Worm (Caenorhabditis elegans) whole organism, mixed stage, embryonic: ENCODE data around the gene rps-5.
A peak's percentile ranks its signal among the peaks of the same experiment; 100 is the strongest.

Experiments
- M03D4.4 ChIP-seq: sonication (generic microtip); optimal IDR thresholded peaks from 2 replicates; lab custom pipeline; 2017; ENCODE audit warnings: mild to moderate bottlenecking, missing genetic modification characterization, missing compliant biosample characterization
- bed-3 ChIP-seq: fragments of 200-800 bp; sonication (Bioruptor generic); optimal IDR thresholded peaks from 3 replicates; lab custom pipeline; 2018; ENCODE audit warnings: mild to moderate bottlenecking, missing genetic modification characterization, moderate library complexity, missing compliant biosample characterization
- blmp-1 ChIP-seq: fragments of 150-350 bp; optimal IDR thresholded peaks from 2 replicates; lab custom pipeline; 2014; ENCODE audit warnings: missing biosample characterization, missing genetic modification characterization
- ceh-39 ChIP-seq: fragments of 150-350 bp; optimal IDR thresholded peaks from 2 replicates; lab custom pipeline; 2014; ENCODE audit warnings: missing biosample characterization, missing genetic modification characterization
- ceh-43 ChIP-seq: fragments of 200-800 bp; sonication (Bioruptor generic); optimal IDR thresholded peaks from 2 replicates; lab custom pipeline; 2018; ENCODE audit warnings: mild to moderate bottlenecking, missing genetic modification characterization, moderate library complexity, missing compliant biosample characterization
- ceh-83 ChIP-seq: fragments of 200-800 bp; sonication (Bioruptor generic); optimal IDR thresholded peaks from 2 replicates; lab custom pipeline; 2018; ENCODE audit warnings: mild to moderate bottlenecking, missing genetic modification characterization, missing compliant biosample characterization
- ces-1 ChIP-seq: fragments of 150-350 bp; optimal IDR thresholded peaks from 2 replicates; lab custom pipeline; 2014; ENCODE audit warnings: missing biosample characterization, missing genetic modification reagents, missing genetic modification characterization
- cnd-1 ChIP-seq: fragments of 200-800 bp; sonication (Bioruptor generic); optimal IDR thresholded peaks from 2 replicates; lab custom pipeline; 2018; ENCODE audit warnings: mild to moderate bottlenecking, missing genetic modification characterization, missing compliant biosample characterization
- drap-1 ChIP-seq: fragments of 200-800 bp; sonication (Bioruptor generic); optimal IDR thresholded peaks from 3 replicates; lab custom pipeline; 2018; ENCODE audit warnings: mild to moderate bottlenecking, missing genetic modification characterization, missing compliant biosample characterization
- elt-1 ChIP-seq: sonication (generic microtip); optimal IDR thresholded peaks from 2 replicates; lab custom pipeline; 2017; ENCODE audit warnings: missing genetic modification characterization, mild to moderate bottlenecking, missing compliant biosample characterization, antibody characterized with exemption, moderate library complexity, borderline replicate concordance; ENCODE audit not compliant: insufficient read depth
- elt-3 ChIP-seq: fragments of 150-350 bp; optimal IDR thresholded peaks from 2 replicates; lab custom pipeline; 2014; ENCODE audit warnings: missing biosample characterization, missing genetic modification characterization
- flh-1 ChIP-seq: fragments of 200-800 bp; sonication (Bioruptor generic); optimal IDR thresholded peaks from 2 replicates; lab custom pipeline; 2018; ENCODE audit warnings: mild to moderate bottlenecking, missing genetic modification characterization, moderate library complexity, missing compliant biosample characterization
- ham-2 ChIP-seq: fragments of 200-800 bp; sonication (Bioruptor generic); optimal IDR thresholded peaks from 2 replicates; lab custom pipeline; 2018; ENCODE audit warnings: mild to moderate bottlenecking, missing genetic modification characterization, missing compliant biosample characterization
- hlh-1 ChIP-seq: fragments of 150-350 bp; optimal IDR thresholded peaks from 2 replicates; lab custom pipeline; 2014; ENCODE audit warnings: missing biosample characterization, missing genetic modification reagents, missing genetic modification characterization
- lin-13 ChIP-seq: fragments of 150-350 bp; optimal IDR thresholded peaks from 2 replicates; lab custom pipeline; 2014; ENCODE audit warnings: missing biosample characterization, missing genetic modification characterization
- lin-32 ChIP-seq: fragments of 200-800 bp; sonication (Bioruptor generic); optimal IDR thresholded peaks from 2 replicates; lab custom pipeline; 2018; ENCODE audit warnings: mild to moderate bottlenecking, missing genetic modification characterization, missing compliant biosample characterization
- lsy-2 ChIP-seq: fragments of 150-350 bp; optimal IDR thresholded peaks from 2 replicates; lab custom pipeline; 2014; ENCODE audit warnings: missing biosample characterization, missing genetic modification characterization
- mab-5 ChIP-seq: fragments of 150-350 bp; optimal IDR thresholded peaks from 2 replicates; lab custom pipeline; 2014; ENCODE audit warnings: missing biosample characterization, missing genetic modification characterization
- mep-1 ChIP-seq: fragments of 150-350 bp; optimal IDR thresholded peaks from 2 replicates; lab custom pipeline; 2017; ENCODE audit warnings: missing biosample characterization, missing genetic modification reagents, missing genetic modification characterization, inconsistent platforms
- mls-2 ChIP-seq: sonication (generic microtip); optimal IDR thresholded peaks from 2 replicates; lab custom pipeline; 2016; ENCODE audit warnings: mild to moderate bottlenecking, missing genetic modification characterization, moderate library complexity, missing compliant biosample characterization
- nhr-12 ChIP-seq: fragments of 150-350 bp; optimal IDR thresholded peaks from 2 replicates; lab custom pipeline; 2014; ENCODE audit warnings: missing biosample characterization, missing genetic modification characterization
- nhr-2 ChIP-seq: fragments of 150-350 bp; optimal IDR thresholded peaks from 2 replicates; lab custom pipeline; 2014; ENCODE audit warnings: missing biosample characterization, missing genetic modification characterization
- nhr-237 ChIP-seq: fragments of 150-350 bp; optimal IDR thresholded peaks from 2 replicates; lab custom pipeline; 2014; ENCODE audit warnings: missing biosample characterization, missing genetic modification characterization
- nhr-28 ChIP-seq: fragments of 150-350 bp; optimal IDR thresholded peaks from 2 replicates; lab custom pipeline; 2014; ENCODE audit warnings: missing biosample characterization, missing genetic modification characterization
- nhr-76 ChIP-seq: sonication (generic microtip); optimal IDR thresholded peaks from 2 replicates; lab custom pipeline; 2017; ENCODE audit warnings: missing biosample characterization, missing genetic modification characterization
- pha-4 ChIP-seq: fragments of 150-350 bp; optimal IDR thresholded peaks from 2 replicates; lab custom pipeline; 2018; ENCODE audit warnings: missing biosample characterization, missing genetic modification reagents, missing genetic modification characterization
- sem-2 ChIP-seq: fragments of 200-800 bp; sonication (Bioruptor generic); optimal IDR thresholded peaks from 2 replicates; lab custom pipeline; 2018; ENCODE audit warnings: mild to moderate bottlenecking, missing genetic modification characterization, missing compliant biosample characterization
- snpc-4 ChIP-seq: fragments of 150-350 bp; optimal IDR thresholded peaks from 2 replicates; lab custom pipeline; 2014; ENCODE audit warnings: missing biosample characterization, missing genetic modification characterization
- sptf-1 ChIP-seq: sonication (generic microtip); optimal IDR thresholded peaks from 2 replicates; lab custom pipeline; 2017; ENCODE audit warnings: mild to moderate bottlenecking, missing genetic modification characterization, moderate library complexity, missing compliant biosample characterization
- tbx-8 ChIP-seq: fragments of 200-800 bp; sonication (Bioruptor generic); optimal IDR thresholded peaks from 2 replicates; lab custom pipeline; 2018; ENCODE audit warnings: mild to moderate bottlenecking, missing genetic modification characterization, moderate library complexity, missing compliant biosample characterization
- unc-120 ChIP-seq: sonication (generic microtip); optimal IDR thresholded peaks from 2 replicates; lab custom pipeline; 2017; ENCODE audit warnings: missing genetic modification characterization, missing compliant biosample characterization; ENCODE audit not compliant: poor library complexity, severe bottlenecking
- unc-39 ChIP-seq: fragments of 150-350 bp; optimal IDR thresholded peaks from 2 replicates; lab custom pipeline; 2014; ENCODE audit warnings: missing biosample characterization, missing genetic modification characterization
- unc-62 ChIP-seq: fragments of 150-350 bp; optimal IDR thresholded peaks from 2 replicates; lab custom pipeline; 2014; ENCODE audit warnings: missing biosample characterization, missing genetic modification reagents, missing genetic modification characterization
- zip-8 ChIP-seq: fragments of 150-350 bp; optimal IDR thresholded peaks from 2 replicates; lab custom pipeline; 2014; ENCODE audit warnings: missing biosample characterization, missing genetic modification characterization
- ztf-11 ChIP-seq: fragments of 150-350 bp; optimal IDR thresholded peaks from 2 replicates; lab custom pipeline; 2014; ENCODE audit warnings: missing biosample characterization, missing genetic modification characterization

The rps-5 gene

DNA sequence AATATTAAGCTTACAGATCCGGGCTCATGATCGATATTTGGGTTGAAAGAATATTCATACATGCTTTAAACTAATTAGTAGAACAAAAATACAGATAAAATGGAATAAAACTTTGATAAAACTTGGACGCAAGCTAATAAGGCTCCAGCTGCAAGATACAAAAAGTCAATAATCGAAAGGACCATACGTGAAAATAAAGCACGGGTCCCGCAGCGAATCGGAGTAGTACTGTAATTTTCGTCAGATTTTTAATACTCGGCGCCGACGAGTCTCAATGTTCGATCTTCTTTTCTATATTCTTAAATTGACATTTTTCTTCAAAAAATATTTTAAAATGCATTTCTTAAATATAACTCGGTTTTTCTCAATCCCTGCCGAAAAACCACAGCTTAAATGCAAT lies 13.8 kb upstream of the rps-5 start, which contains the start of gene spo-11:
Gene spo-11, minus strand, starts transcription at position 189 of the 400 bp plus-strand sequence.
- no peak for TF ChIP-seq nhr-237

DNA sequence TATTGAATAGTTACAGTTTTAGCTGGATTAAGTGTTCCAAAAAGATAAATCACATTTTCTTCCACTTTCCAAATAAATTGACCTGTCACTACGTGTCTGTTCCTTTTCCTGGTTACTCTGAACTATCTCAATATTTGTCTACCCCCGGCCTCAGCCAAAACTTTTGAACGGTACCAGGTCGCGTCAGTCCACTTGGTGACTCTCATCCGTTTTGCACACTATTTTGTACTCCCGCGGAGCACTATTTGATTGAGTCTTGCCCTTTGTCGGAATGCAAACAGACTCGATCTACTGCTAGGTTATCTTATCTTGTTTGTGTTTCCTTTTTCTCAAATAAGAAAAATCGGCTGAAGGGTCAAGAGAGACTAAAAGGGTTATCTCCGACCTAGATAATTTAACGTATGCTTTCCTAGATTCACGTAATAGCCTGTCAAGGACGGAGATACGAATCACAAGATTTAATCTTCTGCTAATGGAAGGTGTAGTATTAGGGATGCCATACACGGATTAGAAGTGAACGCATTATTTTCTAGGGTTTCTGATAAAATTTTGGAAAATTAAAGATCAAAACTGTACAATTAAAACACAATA lies 9.2 kb upstream of the rps-5 start:
- TF ChIP-seq nhr-28 (tag; lab: Kevin White, UChicago) (no peak), nhr-2 (tag; lab: Kevin White, UChicago) (peak; percentile 50), elt-1 (peak; percentile 95), ceh-39 (tag; lab: Kevin White, UChicago) (no peak), ham-2 (GFP tag; lab: Kevin White, UChicago) (peak; percentile 74), nhr-237 (no peak), bed-3 (GFP tag; lab: Kevin White, UChicago) (no peak), lin-32 (no peak), drap-1 (GFP tag; lab: Kevin White, UChicago) (no peak), snpc-4 (tag; lab: Kevin White, UChicago) (no peak), lin-13 (no peak), pha-4 (tag; lab: Kevin White, UChicago) (peak; percentile 10)

DNA sequence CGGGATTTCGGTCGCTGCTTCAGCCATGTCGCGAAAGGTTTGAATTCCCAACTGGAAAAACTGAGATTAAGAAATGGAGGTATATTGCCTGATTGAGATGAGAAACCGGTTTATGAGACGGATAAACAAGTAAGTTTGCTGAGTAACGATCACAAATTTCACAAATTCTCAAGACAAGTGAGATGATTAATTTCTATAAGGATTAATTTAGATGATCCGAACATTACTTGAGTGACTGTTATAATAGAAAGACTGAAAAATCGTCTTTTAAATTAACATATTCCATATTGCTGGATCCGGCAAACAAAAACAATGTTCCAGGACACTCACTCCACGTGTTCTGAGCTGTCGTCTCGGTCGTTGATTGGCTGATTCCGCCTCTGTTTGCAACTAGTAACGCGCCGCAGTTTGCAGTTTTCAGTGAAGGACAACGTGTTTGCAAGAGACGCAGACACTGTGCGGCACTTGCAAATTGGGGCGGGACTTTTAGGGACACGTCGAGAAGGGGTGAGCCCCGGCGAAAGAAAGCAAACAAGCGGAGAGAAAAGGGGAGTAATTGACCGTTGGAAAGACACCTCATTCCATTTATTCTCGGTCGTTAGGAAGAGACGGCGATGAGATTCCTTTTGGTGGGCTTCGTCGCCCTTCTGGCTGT lies 8.1 kb upstream of the rps-5 start, which contains the start of the genes imp-2 and enpl-1:
Gene imp-2, minus strand, starts transcription at position 51 of the 655 bp plus-strand sequence.
Gene enpl-1, plus strand, starts transcription at position 462 of the 655 bp plus-strand sequence.
- TF ChIP-seq pha-4 (tag; lab: Kevin White, UChicago), result peak; percentile 73
- no peak for TF ChIP-seq ceh-83 (GFP tag; lab: Kevin White, UChicago)
- TF ChIP-seq lsy-2 (tag; lab: Kevin White, UChicago), result peak; percentile 87
- TF ChIP-seq cnd-1 (tag; lab: Kevin White, UChicago), result peak; percentile 58
- TF ChIP-seq elt-3 (tag; lab: Kevin White, UChicago), result no peak
- no peak for TF ChIP-seq unc-39 (tag; lab: Kevin White, UChicago)
- TF ChIP-seq mep-1 (tag; lab: Kevin White, UChicago), result peak; percentile 93
- peak; percentile 60 for TF ChIP-seq hlh-1
- TF ChIP-seq nhr-28 (tag; lab: Kevin White, UChicago), result no peak
- TF ChIP-seq nhr-76 (tag; lab: Kevin White, UChicago), result no peak
- TF ChIP-seq sptf-1 (tag; lab: Kevin White, UChicago), result peak; percentile 79
- no peak for TF ChIP-seq blmp-1 (tag; lab: Kevin White, UChicago)
- TF ChIP-seq unc-62, result peak; percentile 31
- no peak for TF ChIP-seq sem-2
- no peak for TF ChIP-seq bed-3 (GFP tag; lab: Kevin White, UChicago)
- TF ChIP-seq ces-1 (GFP tag; lab: Kevin White, UChicago), result peak; percentile 88
- peak; percentile 62 for TF ChIP-seq M03D4.4
- TF ChIP-seq flh-1 (GFP tag; lab: Kevin White, UChicago), result no peak
- TF ChIP-seq unc-120 (tag; lab: Kevin White, UChicago), result peak; percentile 98
- TF ChIP-seq ceh-43 (GFP tag; lab: Kevin White, UChicago), result peak; percentile 38
- TF ChIP-seq nhr-237, result peak; percentile 50
- no peak for TF ChIP-seq zip-8 (tag; lab: Kevin White, UChicago)
- TF ChIP-seq mls-2 (tag; lab: Kevin White, UChicago), result peak; percentile 74
- TF ChIP-seq nhr-12 (tag; lab: Kevin White, UChicago), result no peak
- peak; percentile 60 for TF ChIP-seq drap-1 (GFP tag; lab: Kevin White, UChicago)
- TF ChIP-seq nhr-2 (tag; lab: Kevin White, UChicago), result peak; percentile 57
- peak; percentile 85 for TF ChIP-seq ceh-39 (tag; lab: Kevin White, UChicago)
- TF ChIP-seq snpc-4 (tag; lab: Kevin White, UChicago), result no peak
- TF ChIP-seq ztf-11 (tag; lab: Kevin White, UChicago), result peak; percentile 18
- no peak for TF ChIP-seq tbx-8 (GFP tag; lab: Kevin White, UChicago)
- no peak for TF ChIP-seq mab-5 (tag; lab: Kevin White, UChicago)
- TF ChIP-seq elt-1, result no peak
- peak; percentile 79 for TF ChIP-seq ham-2 (GFP tag; lab: Kevin White, UChicago)
- peak; percentile 88 for TF ChIP-seq lin-13
